Fruit fly (Drosophila melanogaster): ENCODE data around the gene EMC5.

- TF ChIP-seq CG32264 (GFP tag; optimal IDR thresholded peaks at IDR 0.05): no peak
- no peak for TF ChIP-seq Sp1 (GFP tag; optimal IDR thresholded peaks at IDR 0.05)
- no peak for TF ChIP-seq sage (GFP tag; optimal IDR thresholded peaks at IDR 0.05)
- TF ChIP-seq foxo (GFP tag; optimal IDR thresholded peaks at IDR 0.05): no peak
- no peak for TF ChIP-seq usp (GFP tag; optimal IDR thresholded peaks at IDR 0.05)
- no peak for TF ChIP-seq pan (optimal IDR thresholded peaks at IDR 0.05)
- no peak for TF ChIP-seq GATAd (GFP tag; optimal IDR thresholded peaks at IDR 0.05)
- TF ChIP-seq CG9705 (GFP tag; optimal IDR thresholded peaks at IDR 0.05): no peak
- no peak for TF ChIP-seq ey (GFP tag; optimal IDR thresholded peaks at IDR 0.05)
- TF ChIP-seq h (GFP tag; optimal IDR thresholded peaks at IDR 0.05): no peak
- TF ChIP-seq lola (GFP tag; optimal IDR thresholded peaks at IDR 0.05): no peak
- no peak for TF ChIP-seq Rel (GFP tag; optimal IDR thresholded peaks at IDR 0.05)
- no peak for TF ChIP-seq Rel (tag; optimal IDR thresholded peaks at IDR 0.05)
Measured at dm6 chr2L:19017060-19017459, 29.6 kb downstream of the EMC5 start.

Data from whole organism, wandering third instar larva.